Fruit fly (Drosophila melanogaster) whole organism, wandering third instar larva: ENCODE results near the gene CG46397.

Experiments
- Abd-B ChIP-seq: fragments of >200 bp; optimal IDR thresholded peaks from 2 replicates; lab custom pipeline; 2017; ENCODE audit warnings: missing biosample characterization, missing genetic modification characterization
- CG32264 ChIP-seq: fragments of 200-800 bp; sonication (Bioruptor generic); optimal IDR thresholded peaks from 2 replicates; lab custom pipeline; 2016; ENCODE audit warnings: missing biosample characterization, missing genetic modification characterization
- CG9705 ChIP-seq: fragments of 200-800 bp; sonication (Bioruptor generic); optimal IDR thresholded peaks from 2 replicates; lab custom pipeline; 2018; ENCODE audit warnings: missing biosample characterization, mild to moderate bottlenecking, missing genetic modification characterization
- CrebA ChIP-seq: fragments of 200-800 bp; sonication (Bioruptor generic); optimal IDR thresholded peaks from 2 replicates; lab custom pipeline; 2016; ENCODE audit warnings: missing biosample characterization, mild to moderate bottlenecking, missing genetic modification characterization, borderline replicate concordance
- Dfd ChIP-seq: fragments of >200 bp; optimal IDR thresholded peaks from 2 replicates; lab custom pipeline; 2017; ENCODE audit warnings: missing biosample characterization, missing genetic modification characterization
- Dif ChIP-seq: fragments of 200-275, 200-300 bp; sonication (Bioruptor generic); optimal IDR thresholded peaks from 2 replicates; lab custom pipeline; 2018; ENCODE audit warnings: missing biosample characterization, missing genetic modification characterization; ENCODE audit not compliant: partially characterized antibody
- GATAd ChIP-seq: sonication (Bioruptor generic); optimal IDR thresholded peaks from 2 replicates; lab custom pipeline; 2016; ENCODE audit warnings: missing biosample characterization, missing genetic modification characterization
- HLH106 ChIP-seq: fragments of 200-800 bp; optimal IDR thresholded peaks from 3 replicates; lab custom pipeline; 2019; ENCODE audit warnings: missing biosample characterization, mild to moderate bottlenecking, missing genetic modification characterization, moderate library complexity
- Hnf4 ChIP-seq: fragments of 200-800 bp; sonication (Bioruptor generic); optimal IDR thresholded peaks from 2 replicates; lab custom pipeline; 2016; ENCODE audit warnings: missing biosample characterization, mild to moderate bottlenecking, missing genetic modification characterization
- Hr78 ChIP-seq: fragments of >200 bp; optimal IDR thresholded peaks from 2 replicates; lab custom pipeline; 2017; ENCODE audit warnings: missing biosample characterization, missing genetic modification characterization
- Hr83 ChIP-seq: fragments of 200-300 bp; sonication (Bioruptor generic); optimal IDR thresholded peaks from 2 replicates; lab custom pipeline; 2016; ENCODE audit warnings: missing biosample characterization, mild to moderate bottlenecking, missing genetic modification characterization, moderate library complexity; ENCODE audit not compliant: poor library complexity, severe bottlenecking
- Jra ChIP-seq: sonication (Bioruptor generic); optimal IDR thresholded peaks from 2 replicates; lab custom pipeline; 2016; ENCODE audit warnings: missing biosample characterization, missing genetic modification characterization
- Mio ChIP-seq: sonication (Bioruptor generic); optimal IDR thresholded peaks from 2 replicates; lab custom pipeline; 2016; ENCODE audit warnings: missing biosample characterization, missing genetic modification characterization
- Myc ChIP-seq: fragments of >200 bp; optimal IDR thresholded peaks from 2 replicates; lab custom pipeline; 2017
- OdsH ChIP-seq: fragments of 200-800 bp; sonication (Bioruptor generic); optimal IDR thresholded peaks from 2 replicates; lab custom pipeline; 2016; ENCODE audit warnings: missing biosample characterization, mild to moderate bottlenecking, missing genetic modification characterization
- Sp1 ChIP-seq: fragments of 200-800 bp; sonication (Bioruptor generic); optimal IDR thresholded peaks from 3 replicates; lab custom pipeline; 2019; ENCODE audit warnings: missing biosample characterization, mild to moderate bottlenecking, missing genetic modification characterization, moderate library complexity
- Vsx2 ChIP-seq: fragments of 200-300, 225-300 bp; sonication (Bioruptor generic); optimal IDR thresholded peaks from 2 replicates; lab custom pipeline; 2018; ENCODE audit warnings: missing biosample characterization, missing genetic modification characterization; ENCODE audit not compliant: partially characterized antibody
- br ChIP-seq: fragments of 200-800 bp; sonication (Bioruptor generic); optimal IDR thresholded peaks from 2 replicates; lab custom pipeline; 2016; ENCODE audit warnings: missing biosample characterization, missing genetic modification characterization
- brk ChIP-seq: fragments of 200-800 bp; sonication (Bioruptor generic); optimal IDR thresholded peaks from 2 replicates; lab custom pipeline; 2016; ENCODE audit warnings: missing biosample characterization, mild to moderate bottlenecking, missing genetic modification characterization
- dl ChIP-seq, 2 experiments: fragments of 175-275, 200-275 bp in 1 of 2; fragments of 200-275 bp in 1 of 2; sonication (Bioruptor generic); optimal IDR thresholded peaks; lab custom pipeline; 2018; ENCODE audit warnings: mild to moderate bottlenecking in 2 of 2, missing biosample characterization in 2 of 2, missing genetic modification characterization in 2 of 2, moderate library complexity in 2 of 2; ENCODE audit not compliant: partially characterized antibody in 2 of 2, insufficient read depth in 1 of 2
- dmrt93B ChIP-seq: fragments of 200-800 bp; sonication (Bioruptor generic); optimal IDR thresholded peaks from 2 replicates; lab custom pipeline; 2018; ENCODE audit warnings: missing biosample characterization, mild to moderate bottlenecking, missing genetic modification characterization
- dsf ChIP-seq: sonication (Bioruptor generic); optimal IDR thresholded peaks from 2 replicates; lab custom pipeline; 2016; ENCODE audit warnings: missing biosample characterization, missing genetic modification characterization, borderline replicate concordance
- ey ChIP-seq: fragments of 200-800 bp; sonication (Bioruptor generic); optimal IDR thresholded peaks from 2 replicates; lab custom pipeline; 2016; ENCODE audit warnings: missing biosample characterization, missing genetic modification characterization
- foxo ChIP-seq, 2 experiments: fragments of 200-800 bp; sonication (Bioruptor generic); optimal IDR thresholded peaks; 2 replicates in 1 of 2; 3 replicates in 1 of 2; lab custom pipeline; 2016 to 2017; ENCODE audit warnings: missing biosample characterization in 2 of 2, missing genetic modification characterization in 2 of 2
- fru ChIP-seq: fragments of 200-800 bp; sonication (Bioruptor generic); optimal IDR thresholded peaks from 3 replicates; lab custom pipeline; 2016; ENCODE audit warnings: missing biosample characterization, mild to moderate bottlenecking, missing genetic modification characterization
- h ChIP-seq: fragments of 200-800 bp; sonication (Bioruptor generic); optimal IDR thresholded peaks from 3 replicates; lab custom pipeline; 2016; ENCODE audit warnings: missing biosample characterization, mild to moderate bottlenecking, missing genetic modification characterization
- jim ChIP-seq: fragments of 175-275, 200-325 bp; sonication (Bioruptor generic); optimal IDR thresholded peaks from 2 replicates; lab custom pipeline; 2016; ENCODE audit warnings: missing biosample characterization, mild to moderate bottlenecking, missing genetic modification characterization
- lola ChIP-seq: fragments of >200 bp; optimal IDR thresholded peaks from 2 replicates; lab custom pipeline; 2017; ENCODE audit warnings: missing biosample characterization, missing genetic modification characterization
- pan ChIP-seq: fragments of >200 bp; optimal IDR thresholded peaks from 2 replicates; lab custom pipeline; 2017
- psq ChIP-seq: fragments of 200-800 bp; sonication (Bioruptor generic); optimal IDR thresholded peaks from 3 replicates; lab custom pipeline; 2017; ENCODE audit warnings: missing biosample characterization, mild to moderate bottlenecking, missing genetic modification characterization, moderate library complexity
- rgr ChIP-seq: fragments of 200-800 bp; sonication (Bioruptor generic); optimal IDR thresholded peaks from 3 replicates; lab custom pipeline; 2016; ENCODE audit warnings: missing biosample characterization, mild to moderate bottlenecking, missing genetic modification characterization
- sage ChIP-seq: fragments of 200-800 bp; sonication (Bioruptor generic); optimal IDR thresholded peaks from 2 replicates; lab custom pipeline; 2016; ENCODE audit warnings: missing biosample characterization, mild to moderate bottlenecking, missing genetic modification characterization
- sv ChIP-seq: fragments of 200-800 bp; sonication (Bioruptor generic); optimal IDR thresholded peaks from 3 replicates; lab custom pipeline; 2016; ENCODE audit warnings: missing biosample characterization, missing genetic modification characterization
- tai ChIP-seq: sonication (Bioruptor generic); optimal IDR thresholded peaks from 2 replicates; lab custom pipeline; 2016; ENCODE audit warnings: missing biosample characterization, missing genetic modification characterization
- woc ChIP-seq: sonication (Bioruptor generic); optimal IDR thresholded peaks from 2 replicates; lab custom pipeline; 2016; ENCODE audit warnings: missing biosample characterization, mild to moderate bottlenecking, missing genetic modification characterization

The CG46397 gene

dm6 chr2L:8975328-8975727 lies 28.3 kb downstream of the CG46397 start, which contains the start of gene CG9541:
Gene CG9541, minus strand, starts transcription at chr2L:8975428.
- no peak for TF ChIP-seq Vsx2 (GFP tag; lab: Kevin White, UChicago)
- TF ChIP-seq foxo (GFP tag; optimal IDR thresholded peaks at IDR 0.05; lab: Kevin White, UChicago), result no peak
- no peak for TF ChIP-seq brk (GFP tag; lab: Kevin White, UChicago)
- no peak for TF ChIP-seq dsf
- no peak for TF ChIP-seq pan (lab: Kevin White, UChicago)
- no peak for TF ChIP-seq HLH106
- no peak for TF ChIP-seq Abd-B (GFP tag; lab: Kevin White, UChicago)
- TF ChIP-seq GATAd, result no peak
- TF ChIP-seq jim (GFP tag; lab: Kevin White, UChicago), result no peak
- no peak for TF ChIP-seq dmrt93B (GFP tag; lab: Kevin White, UChicago)
- TF ChIP-seq Dfd (GFP tag; lab: Kevin White, UChicago), result no peak
- no peak for TF ChIP-seq psq (GFP tag; lab: Kevin White, UChicago)
- TF ChIP-seq Dif (GFP tag; lab: Kevin White, UChicago), result no peak
- no peak for TF ChIP-seq Jra (GFP tag; lab: Kevin White, UChicago)
- no peak for TF ChIP-seq dl (GFP tag; optimal IDR thresholded peaks at IDR 0.05; lab: Kevin White, UChicago; ENCODE audit: insufficient read depth in 1 of 2, partially characterized antibody in 2 of 2)
- TF ChIP-seq OdsH (GFP tag; lab: Kevin White, UChicago), result no peak
- no peak for TF ChIP-seq Hnf4 (GFP tag; lab: Kevin White, UChicago)
- no peak for TF ChIP-seq tai (GFP tag; lab: Kevin White, UChicago)

dm6 chr2L:8980359-8980758 lies 33.3 kb downstream of the CG46397 start, which contains the start of gene CG18662:
Gene CG18662, plus strand, starts transcription at chr2L:8980659.
- TF ChIP-seq Hr78 (GFP tag; lab: Kevin White, UChicago) (no peak), dsf (no peak), Myc (lab: Kevin White, UChicago) (no peak), Jra (GFP tag; lab: Kevin White, UChicago) (no peak), Hnf4 (GFP tag; lab: Kevin White, UChicago) (no peak), ey (GFP tag; lab: Kevin White, UChicago) (no peak), br (GFP tag; lab: Kevin White, UChicago) (no peak), fru (GFP tag; lab: Kevin White, UChicago) (no peak), pan (lab: Kevin White, UChicago) (no peak), CrebA (GFP tag; lab: Kevin White, UChicago) (no peak), psq (GFP tag; lab: Kevin White, UChicago) (no peak), foxo (GFP tag; optimal IDR thresholded peaks at IDR 0.05; lab: Kevin White, UChicago) (no peak)

- TF ChIP-seq tai (GFP tag; lab: Kevin White, UChicago) (no peak), Dfd (GFP tag; lab: Kevin White, UChicago) (no peak), dl (GFP tag; optimal IDR thresholded peaks at IDR 0.05; lab: Kevin White, UChicago; ENCODE audit: insufficient read depth in 1 of 2, partially characterized antibody in 2 of 2) (no peak)
Observed at dm6 chr2L:8982584-8983302, 35.7 kb downstream of the CG46397 start.

dm6 chr2L:8984614-8985318 lies 37.7 kb downstream of the CG46397 start, which contains the start of gene CG13101:
Gene CG13101, minus strand, starts transcription at chr2L:8984872.
- TF ChIP-seq pan (lab: Kevin White, UChicago) (no peak), HLH106 (peak; percentile 98), tai (GFP tag; lab: Kevin White, UChicago) (peak; percentile 88), CG9705 (GFP tag; lab: Kevin White, UChicago) (peak; percentile 92), Mio (peak; percentile 76), psq (GFP tag; lab: Kevin White, UChicago) (peak; percentile 95), jim (GFP tag; lab: Kevin White, UChicago) (no peak), Hr83 (GFP tag; lab: Kevin White, UChicago) (no peak), CG32264 (GFP tag; lab: Kevin White, UChicago) (peak; percentile 89), sv (GFP tag; lab: Kevin White, UChicago) (peak; percentile 92), dsf (peak; percentile 86), dmrt93B (GFP tag; lab: Kevin White, UChicago) (peak; percentile 90), Dif (GFP tag; lab: Kevin White, UChicago) (peak; percentile 31), GATAd (peak; percentile 72), CrebA (GFP tag; lab: Kevin White, UChicago) (peak; percentile 34), Dfd (GFP tag; lab: Kevin White, UChicago) (peak; percentile 27), woc (GFP tag; lab: Kevin White, UChicago) (peak; percentile 96), Myc (lab: Kevin White, UChicago) (no peak), sage (GFP tag; lab: Kevin White, UChicago) (peak; percentile 95), dl (GFP tag; optimal IDR thresholded peaks at IDR 0.05; lab: Kevin White, UChicago; ENCODE audit: insufficient read depth in 1 of 2, partially characterized antibody in 2 of 2) (no peak), Hnf4 (GFP tag; lab: Kevin White, UChicago) (peak; percentile 97), Hr78 (GFP tag; lab: Kevin White, UChicago) (no peak), Sp1 (GFP tag; lab: Kevin White, UChicago) (peak; percentile 97), Vsx2 (GFP tag; lab: Kevin White, UChicago) (no peak), OdsH (GFP tag; lab: Kevin White, UChicago) (peak; percentile 98), br (GFP tag; lab: Kevin White, UChicago) (peak; percentile 96), h (peak; percentile 99), lola (GFP tag; lab: Kevin White, UChicago) (no peak), Abd-B (GFP tag; lab: Kevin White, UChicago) (no peak), foxo (GFP tag; optimal IDR thresholded peaks at IDR 0.05; lab: Kevin White, UChicago) (peak in 1 of 2 experiments; percentile 97), rgr (peak; percentile 98), ey (GFP tag; lab: Kevin White, UChicago) (peak; percentile 95), fru (GFP tag; lab: Kevin White, UChicago) (peak; percentile 93)
